Worm (Caenorhabditis elegans): ENCODE data around the gene F29A7.8.

DNA sequence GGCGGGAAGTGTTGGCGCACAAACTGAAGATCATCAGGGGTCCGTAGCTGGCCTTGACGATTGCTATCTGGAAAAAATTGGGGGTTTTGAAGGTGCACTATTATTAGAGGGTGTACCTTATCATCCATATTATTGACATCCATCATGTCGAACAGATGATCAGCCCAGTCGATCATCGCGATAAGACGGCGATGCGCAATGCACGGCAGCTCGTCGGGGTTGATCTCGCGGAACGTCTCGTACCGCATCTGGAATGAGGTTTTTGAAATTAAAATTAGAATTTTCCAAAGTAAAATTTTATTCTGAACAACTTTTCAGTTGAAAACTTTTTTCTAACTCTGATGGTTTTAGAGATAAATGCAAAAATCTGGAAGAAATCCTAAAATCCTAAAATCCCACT is 40.1 kb upstream of the F29A7.8 start:
- TF ChIP-seq dao-5 (tag; optimal IDR thresholded peaks at IDR 0.05) = no peak
- no peak for TF ChIP-seq him-1 (tag; optimal IDR thresholded peaks at IDR 0.05)
